Worm (Caenorhabditis elegans) whole organism, mixed stage, embryonic: Measurements from ENCODE around the gene prx-6.

Experiments
- ces-1 ChIP-seq: fragments of 150-350 bp; optimal IDR thresholded peaks from 2 replicates; lab custom pipeline; 2014; ENCODE audit warnings: missing biosample characterization, missing genetic modification reagents, missing genetic modification characterization
- cnd-1 ChIP-seq: fragments of 200-800 bp; sonication (Bioruptor generic); optimal IDR thresholded peaks from 2 replicates; lab custom pipeline; 2018; ENCODE audit warnings: mild to moderate bottlenecking, missing genetic modification characterization, missing compliant biosample characterization
- lin-13 ChIP-seq: fragments of 150-350 bp; optimal IDR thresholded peaks from 2 replicates; lab custom pipeline; 2014; ENCODE audit warnings: missing biosample characterization, missing genetic modification characterization
- lin-32 ChIP-seq: fragments of 200-800 bp; sonication (Bioruptor generic); optimal IDR thresholded peaks from 2 replicates; lab custom pipeline; 2018; ENCODE audit warnings: mild to moderate bottlenecking, missing genetic modification characterization, missing compliant biosample characterization
- lsy-2 ChIP-seq: fragments of 150-350 bp; optimal IDR thresholded peaks from 2 replicates; lab custom pipeline; 2014; ENCODE audit warnings: missing biosample characterization, missing genetic modification characterization
- snpc-4 ChIP-seq: fragments of 150-350 bp; optimal IDR thresholded peaks from 2 replicates; lab custom pipeline; 2014; ENCODE audit warnings: missing biosample characterization, missing genetic modification characterization
- unc-120 ChIP-seq: sonication (generic microtip); optimal IDR thresholded peaks from 2 replicates; lab custom pipeline; 2017; ENCODE audit warnings: missing genetic modification characterization, missing compliant biosample characterization; ENCODE audit not compliant: poor library complexity, severe bottlenecking

ce11 chrV:4719965-4720364 lies at the start of gene prx-6:
- TF ChIP-seq lin-32 (GFP tag; lab: Kevin White, UChicago) (no peak), ces-1 (GFP tag; lab: Kevin White, UChicago) (no peak), cnd-1 (tag; lab: Kevin White, UChicago) (no peak), unc-120 (tag; lab: Kevin White, UChicago) (no peak), lin-13 (tag; lab: Kevin White, UChicago) (no peak), snpc-4 (tag; lab: Kevin White, UChicago) (no peak), lsy-2 (tag; lab: Kevin White, UChicago) (no peak)
